Fruit fly (Drosophila melanogaster) whole organism: Measurements from ENCODE around the gene CG4496.

Experiments
- CG8478 ChIP-seq: fragments of >200 bp; optimal IDR thresholded peaks from 2 replicates; lab custom pipeline; 2018; ENCODE audit warnings: inconsistent platforms
- psq ChIP-seq: fragments of >200 bp; optimal IDR thresholded peaks from 2 replicates; lab custom pipeline; 2017
- usp ChIP-seq: fragments of >200 bp; optimal IDR thresholded peaks from 2 replicates; lab custom pipeline; 2017; ENCODE audit warnings: missing biosample characterization, missing genetic modification characterization, mixed read lengths

DNA sequence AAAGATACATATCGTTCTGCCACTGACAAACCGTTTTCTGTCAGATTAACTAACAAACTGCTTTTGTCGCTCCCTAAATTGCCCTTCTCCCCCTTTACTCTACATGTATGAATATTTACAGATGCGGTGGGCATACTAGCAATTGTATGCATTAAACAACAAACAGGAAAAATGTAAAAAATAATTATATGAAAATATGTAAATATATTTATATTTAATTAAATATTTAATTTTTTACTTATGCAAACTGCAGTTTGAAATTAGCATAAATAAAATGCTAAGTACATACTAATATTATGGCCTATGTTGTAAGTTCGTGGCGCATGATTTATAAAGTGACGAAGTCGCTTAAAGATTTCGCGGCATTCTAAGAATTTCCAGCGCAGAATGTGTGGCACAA, 39.0 kb downstream of the CG4496 start:
- TF ChIP-seq CG8478 (lab: Kevin White, UChicago) (no peak), usp (GFP tag; lab: Kevin White, UChicago) (no peak), psq (lab: Kevin White, UChicago) (no peak)
